Worm (Caenorhabditis elegans) whole organism, L3 larva: ENCODE results near the gene F57H12.5.

Experiments used
- ceh-16 ChIP-seq: sonication (generic microtip); optimal IDR thresholded peaks from 2 replicates; lab custom pipeline; 2017; ENCODE audit warnings: missing biosample characterization, missing genetic modification characterization
- elt-2 ChIP-seq: sonication (generic microtip); optimal IDR thresholded peaks from 2 replicates; lab custom pipeline; 2016; ENCODE audit warnings: missing genetic modification reagents, mild to moderate bottlenecking, missing genetic modification characterization, missing compliant biosample characterization
- nfya-1 ChIP-seq: sonication (generic microtip); optimal IDR thresholded peaks from 2 replicates; lab custom pipeline; 2017; ENCODE audit warnings: missing genetic modification characterization, mild to moderate bottlenecking, missing compliant biosample characterization, antibody characterized with exemption, moderate library complexity; ENCODE audit not compliant: insufficient read depth
- nhr-237 ChIP-seq: fragments of 150-350 bp; optimal IDR thresholded peaks from 2 replicates; lab custom pipeline; 2014; ENCODE audit warnings: missing biosample characterization, missing genetic modification characterization
- nhr-28 ChIP-seq: fragments of 150-350 bp; optimal IDR thresholded peaks from 2 replicates; lab custom pipeline; 2014; ENCODE audit warnings: missing biosample characterization, missing genetic modification characterization
- pqm-1 ChIP-seq: fragments of 150-350 bp; optimal IDR thresholded peaks from 2 replicates; lab custom pipeline; 2017; ENCODE audit warnings: missing biosample characterization, missing genetic modification characterization, inconsistent platforms
- unc-62 ChIP-seq: fragments of 150-350 bp; sonication (generic microtip); optimal IDR thresholded peaks from 4 replicates; lab custom pipeline; 2014; ENCODE audit warnings: missing biosample characterization, missing genetic modification reagents, missing genetic modification characterization
- zag-1 ChIP-seq: fragments of 150-350 bp; optimal IDR thresholded peaks from 2 replicates; lab custom pipeline; 2014; ENCODE audit warnings: missing biosample characterization, missing genetic modification characterization

ce11 chrIV:7943272-7943671 is 23.8 kb upstream of the F57H12.5 start:
- TF ChIP-seq nhr-237 (no peak), unc-62 (no peak), elt-2 (no peak), ceh-16 (tag; lab: Kevin White, UChicago) (no peak), pqm-1 (no peak), nfya-1 (tag; lab: Kevin White, UChicago) (peak; percentile 33), nhr-28 (tag; lab: Kevin White, UChicago) (no peak), zag-1 (tag; lab: Kevin White, UChicago) (no peak)
